Worm (Caenorhabditis elegans): ENCODE data around the gene F57C12.2.

The F57C12.2 gene

DNA sequence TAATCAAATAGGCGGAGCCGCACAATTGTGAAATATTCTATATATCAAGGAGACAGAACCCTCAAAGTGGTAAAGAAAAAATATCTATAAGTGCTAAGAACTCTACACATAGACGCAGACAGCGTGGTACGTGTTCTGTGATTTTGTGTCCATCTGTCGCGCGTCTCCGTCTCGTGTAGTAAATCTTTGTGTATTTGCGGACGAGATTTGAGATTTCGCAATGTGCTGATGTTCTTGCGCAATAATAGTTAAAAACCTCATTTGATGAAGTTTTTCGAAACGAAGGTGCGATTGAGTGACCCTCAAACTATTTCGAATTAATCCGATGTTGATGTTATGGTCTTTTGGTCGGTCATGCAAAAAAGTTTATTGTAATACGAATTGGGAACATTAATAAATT is 22.1 kb upstream of the F57C12.2 start (continued):
- TF ChIP-seq snpc-4 (tag; optimal IDR thresholded peaks at IDR 0.05) (peak; percentile 29), sptf-1 (tag; optimal IDR thresholded peaks at IDR 0.05) (no peak), egl-27 (tag; optimal IDR thresholded peaks at IDR 0.05) (peak; percentile 7 to 54), efl-1 (optimal IDR thresholded peaks at IDR 0.05) (peak; percentile 22 to 63), efl-1 (GFP tag; optimal IDR thresholded peaks at IDR 0.05 in 1 of 2) (peak in 1 of 2 experiments; percentile 29), lir-3 (tag; optimal IDR thresholded peaks at IDR 0.05; ENCODE audit: poor library complexity) (no peak), nhr-90 (tag; optimal IDR thresholded peaks at IDR 0.05; ENCODE audit: poor library complexity) (peak; percentile 33), lsy-2 (tag; optimal IDR thresholded peaks at IDR 0.05) (peak in 1 of 2 experiments; percentile 71), nhr-11 (tag; optimal IDR thresholded peaks at IDR 0.05) (no peak)

DNA sequence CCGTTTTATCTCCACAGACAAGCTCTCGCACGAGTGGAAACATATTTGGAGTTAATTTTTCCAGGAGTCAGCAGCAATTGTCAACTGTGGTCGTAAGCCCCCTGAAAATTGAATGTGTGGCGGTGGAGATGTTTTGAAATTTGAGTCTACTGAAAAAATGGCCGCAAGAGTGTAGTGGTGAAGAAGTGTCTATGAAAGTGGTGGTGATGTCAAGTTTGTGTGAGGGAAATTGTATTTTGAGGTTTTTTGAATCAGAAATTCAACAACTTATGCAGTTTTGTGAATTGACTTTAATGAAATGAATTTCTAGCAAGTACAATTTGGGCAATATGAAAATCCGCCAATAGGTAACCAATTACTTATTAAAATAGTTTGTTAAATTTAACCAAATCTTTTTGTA is 21.4 kb upstream of the F57C12.2 start, which contains the start of gene mrp-2:
Gene mrp-2, minus strand, starts transcription at position 101 of the 400 bp plus-strand sequence.
- TF ChIP-seq efl-1 (optimal IDR thresholded peaks at IDR 0.05) (no peak), efl-1 (GFP tag; optimal IDR thresholded peaks at IDR 0.05 in 1 of 2) (peak in 1 of 2 experiments; percentile 53), fkh-10 (GFP tag; optimal IDR thresholded peaks at IDR 0.05) (no peak)

DNA sequence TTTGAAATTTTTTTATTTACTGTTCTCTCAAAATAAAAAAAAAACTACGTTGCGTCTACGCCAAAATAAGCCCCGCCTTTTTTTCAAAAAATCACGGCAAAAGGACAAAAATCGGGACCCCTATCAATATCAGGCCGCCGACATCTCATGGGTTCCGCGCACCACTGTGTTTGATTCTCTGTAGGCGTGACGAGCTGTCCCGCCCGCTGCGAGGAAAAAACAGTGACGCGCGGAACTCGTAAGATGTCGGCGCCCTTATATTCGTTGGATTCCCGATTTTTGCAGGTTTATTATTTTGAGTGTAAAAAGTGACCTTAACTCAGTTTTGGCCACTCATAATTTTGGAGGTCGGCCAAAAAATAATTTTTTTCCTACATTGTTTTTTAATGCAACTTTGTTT is 20.2 kb upstream of the F57C12.2 start:
- peak; percentile 42 for TF ChIP-seq snpc-4 (tag; optimal IDR thresholded peaks at IDR 0.05)
- no peak for TF ChIP-seq nhr-84 (tag; optimal IDR thresholded peaks at IDR 0.05)
- TF ChIP-seq sox-4 (tag; optimal IDR thresholded peaks at IDR 0.05) = no peak

DNA sequence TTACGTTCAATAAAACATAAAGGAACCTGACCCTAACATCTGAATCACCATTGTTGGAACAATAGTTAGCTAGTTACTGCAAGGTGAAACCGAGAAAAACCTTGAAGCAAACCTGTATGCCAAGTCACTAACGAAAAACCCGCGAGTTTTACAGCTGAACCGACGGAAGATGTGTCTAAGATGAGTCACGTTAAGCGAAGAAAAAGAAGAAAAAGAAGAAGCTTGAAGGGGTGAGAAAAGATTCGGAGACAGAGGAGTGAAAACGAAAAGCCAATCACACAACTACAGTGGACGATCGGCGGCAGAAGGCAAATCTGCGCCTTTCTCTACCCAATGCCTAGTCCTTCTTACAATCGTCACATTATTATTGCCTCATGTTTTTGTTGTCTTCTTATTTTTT is 6.7 kb upstream of the F57C12.2 start, which contains the start of gene nas-38:
Gene nas-38, plus strand, starts transcription at position 301 of the 400 bp plus-strand sequence.
- TF ChIP-seq sox-4 (tag; optimal IDR thresholded peaks at IDR 0.05) (no peak), fkh-4 (tag; optimal IDR thresholded peaks at IDR 0.05; ENCODE audit: borderline replicate concordance) (no peak), elt-2 (tag; optimal IDR thresholded peaks at IDR 0.05) (no peak), snu-23 (GFP tag; optimal IDR thresholded peaks at IDR 0.05) (no peak), grh-1 (GFP tag; IDR thresholded peaks at IDR 0.05) (no peak), ama-1 (optimal IDR thresholded peaks at IDR 0.05) (no peak), tlp-1 (tag; optimal IDR thresholded peaks at IDR 0.05) (no peak), irx-1 (tag; optimal IDR thresholded peaks at IDR 0.05) (no peak), nhr-90 (tag; optimal IDR thresholded peaks at IDR 0.05; ENCODE audit: poor library complexity) (no peak), efl-1 (optimal IDR thresholded peaks at IDR 0.05) (no peak), efl-1 (GFP tag; optimal IDR thresholded peaks at IDR 0.05 in 1 of 2) (no peak), C16A3.4 (tag; optimal IDR thresholded peaks at IDR 0.05) (no peak), nhr-237 (tag; optimal IDR thresholded peaks at IDR 0.05) (no peak), nhr-28 (tag; optimal IDR thresholded peaks at IDR 0.05) (no peak), nhr-71 (tag; optimal IDR thresholded peaks at IDR 0.05) (no peak)

DNA sequence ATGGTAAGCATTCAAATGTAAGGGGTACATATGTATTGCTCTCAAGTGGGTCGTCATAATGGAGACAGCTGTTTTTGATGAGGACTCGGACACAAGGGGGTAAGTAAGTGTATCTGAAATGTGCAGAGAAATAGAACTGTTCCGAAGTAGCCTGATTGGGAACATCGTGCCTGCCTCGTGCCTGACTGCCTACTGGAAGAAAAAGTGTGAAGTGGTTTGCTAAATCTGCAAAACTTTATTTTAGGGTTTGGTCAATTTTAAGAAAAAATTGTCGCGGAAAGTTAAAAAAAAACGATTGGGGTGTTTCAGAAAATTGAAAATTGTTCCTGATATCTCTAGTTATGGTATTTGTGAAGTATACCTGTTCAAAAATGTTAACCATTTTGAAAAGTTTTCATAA is 6.0 kb upstream of the F57C12.2 start, which contains the start of gene hlh-19:
Gene hlh-19, minus strand, starts transcription at position 101 of the 400 bp plus-strand sequence.
- TF ChIP-seq lir-3 (tag; optimal IDR thresholded peaks at IDR 0.05; ENCODE audit: poor library complexity) (no peak), nhr-71 (tag; optimal IDR thresholded peaks at IDR 0.05) (no peak), nhr-20 (tag; optimal IDR thresholded peaks at IDR 0.05) (no peak)

DNA sequence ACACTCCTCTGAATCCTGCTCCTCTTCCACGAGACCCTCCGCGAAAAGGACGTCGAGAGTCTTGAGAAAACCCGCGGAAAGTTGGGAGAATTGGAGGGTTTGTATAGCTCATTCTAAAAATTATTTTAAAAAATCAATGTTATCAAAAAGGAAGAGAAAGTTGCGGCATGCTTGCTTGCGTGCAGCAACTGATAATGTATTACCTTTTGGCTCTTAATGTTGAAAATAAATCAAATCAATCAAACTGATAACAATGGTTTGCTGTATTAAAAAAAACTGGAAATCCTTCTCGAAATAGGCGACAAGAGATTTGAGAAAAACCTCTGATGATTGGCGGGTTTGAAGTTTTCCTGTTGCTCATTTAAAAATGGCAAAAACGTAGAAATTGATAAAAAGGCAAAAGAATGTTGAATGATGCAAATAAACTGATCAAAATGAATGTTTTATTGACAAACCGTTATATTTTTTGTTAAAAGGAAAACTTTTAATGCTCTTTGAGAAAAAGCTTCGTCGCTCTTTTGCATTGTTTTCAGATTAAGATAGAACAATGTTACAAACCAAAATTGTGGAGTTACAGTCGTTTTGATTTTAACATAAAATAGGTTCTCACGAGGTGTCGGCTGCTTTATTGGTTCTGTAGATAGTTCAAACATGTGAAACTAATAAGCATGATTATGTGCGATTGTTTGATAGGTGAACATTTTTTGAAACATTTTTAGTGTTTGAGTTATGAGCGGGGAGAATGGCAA is 4.0 kb upstream of the F57C12.2 start:
- TF ChIP-seq zag-1 (tag; optimal IDR thresholded peaks at IDR 0.05) = no peak
- peak; percentile 66 for TF ChIP-seq elt-2 (tag; optimal IDR thresholded peaks at IDR 0.05)

DNA sequence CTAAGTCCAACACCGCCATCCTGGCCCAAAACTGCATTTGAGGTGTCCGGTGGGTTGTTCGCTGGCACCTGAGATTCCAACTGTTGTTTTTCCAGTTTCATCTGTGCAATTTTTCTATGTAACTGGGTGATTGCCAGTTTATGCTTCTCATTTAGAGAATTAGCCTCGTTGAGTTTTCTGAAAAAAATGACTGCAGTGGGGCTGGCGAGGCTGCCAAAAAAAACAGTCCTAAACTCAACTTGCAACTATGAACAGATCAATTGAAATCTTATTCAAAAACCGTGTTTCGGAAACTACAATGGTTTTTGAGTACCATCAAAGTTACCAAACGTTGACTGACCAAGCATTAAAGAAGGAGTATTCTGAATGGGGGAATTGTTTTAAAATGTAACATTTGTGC is 2.7 kb upstream of the F57C12.2 start, which contains the start of gene F57C12.6:
Gene F57C12.6, minus strand, starts transcription at position 101 of the 400 bp plus-strand sequence.
- TF ChIP-seq nhr-12 (tag; optimal IDR thresholded peaks at IDR 0.05) (no peak), dpl-1 (GFP tag; optimal IDR thresholded peaks at IDR 0.05) (no peak), swsn-7 (tag; optimal IDR thresholded peaks at IDR 0.05) (no peak), skn-1 (tag; optimal IDR thresholded peaks at IDR 0.05) (no peak), mep-1 (tag; optimal IDR thresholded peaks at IDR 0.05) (no peak), C04F5.9 (tag; optimal IDR thresholded peaks at IDR 0.05) (no peak), snu-23 (GFP tag; optimal IDR thresholded peaks at IDR 0.05) (no peak), elt-3 (tag; optimal IDR thresholded peaks at IDR 0.05) (no peak), lin-13 (GFP tag; optimal IDR thresholded peaks at IDR 0.05) (no peak)

All from whole organism, L1 larva.